Worm (Caenorhabditis elegans) whole organism, late embryonic: ENCODE measurements around the gene nhr-252.

Source experiments
- C08G9.2 ChIP-seq: sonication (generic microtip); optimal IDR thresholded peaks from 2 replicates; lab custom pipeline; 2016; ENCODE audit warnings: mild to moderate bottlenecking, missing genetic modification characterization, moderate library complexity, missing compliant biosample characterization
- C38D4.7 ChIP-seq: fragments of 200-800 bp; sonication (Bioruptor generic); optimal IDR thresholded peaks from 2 replicates; lab custom pipeline; 2018; ENCODE audit warnings: mild to moderate bottlenecking, missing genetic modification characterization, moderate library complexity, missing compliant biosample characterization
- F13H6.1 ChIP-seq: sonication (generic microtip); optimal IDR thresholded peaks from 2 replicates; lab custom pipeline; 2016; ENCODE audit warnings: missing genetic modification characterization, missing compliant biosample characterization
- T23F11.4 ChIP-seq: fragments of 200-800 bp; sonication (Bioruptor generic); optimal IDR thresholded peaks from 2 replicates; lab custom pipeline; 2018; ENCODE audit warnings: mild to moderate bottlenecking, missing genetic modification characterization, missing compliant biosample characterization
- ahr-1 ChIP-seq: sonication (generic microtip); optimal IDR thresholded peaks from 2 replicates; lab custom pipeline; 2016; ENCODE audit warnings: missing genetic modification characterization, missing compliant biosample characterization
- ceh-14 ChIP-seq: sonication (generic microtip); optimal IDR thresholded peaks from 2 replicates; lab custom pipeline; 2016; ENCODE audit warnings: missing genotype, missing genetic modification characterization, missing compliant biosample characterization
- ceh-18 ChIP-seq: sonication (generic microtip); optimal IDR thresholded peaks from 2 replicates; lab custom pipeline; 2016; ENCODE audit warnings: missing genetic modification characterization, missing compliant biosample characterization
- ceh-30 ChIP-seq: fragments of 150-350 bp; optimal IDR thresholded peaks from 2 replicates; lab custom pipeline; 2014; ENCODE audit warnings: missing biosample characterization, missing genetic modification characterization
- ceh-31 ChIP-seq: sonication (generic microtip); optimal IDR thresholded peaks from 2 replicates; lab custom pipeline; 2016; ENCODE audit warnings: missing genetic modification characterization, missing compliant biosample characterization
- che-1 ChIP-seq: sonication (generic microtip); optimal IDR thresholded peaks from 2 replicates; lab custom pipeline; 2016; ENCODE audit warnings: mild to moderate bottlenecking, missing genetic modification characterization, missing compliant biosample characterization
- dve-1 ChIP-seq: sonication (generic microtip); optimal IDR thresholded peaks from 2 replicates; lab custom pipeline; 2017; ENCODE audit warnings: antibody characterized with exemption, mild to moderate bottlenecking, missing genetic modification characterization, missing compliant biosample characterization
- elt-2 ChIP-seq: sonication (generic microtip); optimal IDR thresholded peaks from 2 replicates; lab custom pipeline; 2016; ENCODE audit warnings: missing genetic modification reagents, missing genetic modification characterization, missing compliant biosample characterization
- elt-4 ChIP-seq: sonication (generic microtip); optimal IDR thresholded peaks from 2 replicates; lab custom pipeline; 2016; ENCODE audit warnings: missing genetic modification characterization, missing compliant biosample characterization
- fax-1 ChIP-seq: sonication (generic microtip); optimal IDR thresholded peaks from 2 replicates; lab custom pipeline; 2016; ENCODE audit warnings: missing genotype, missing genetic modification characterization, missing compliant biosample characterization
- fkh-6 ChIP-seq: sonication (generic microtip); optimal IDR thresholded peaks from 2 replicates; lab custom pipeline; 2016; ENCODE audit warnings: missing genetic modification characterization, missing compliant biosample characterization
- gmeb-2 ChIP-seq: sonication (generic microtip); optimal IDR thresholded peaks from 2 replicates; lab custom pipeline; 2016; ENCODE audit warnings: missing genetic modification characterization, inconsistent platforms, missing compliant biosample characterization
- hlh-13 ChIP-seq: fragments of 200-800 bp; sonication (Bioruptor generic); optimal IDR thresholded peaks from 2 replicates; lab custom pipeline; 2018; ENCODE audit warnings: mild to moderate bottlenecking, missing genetic modification characterization, missing compliant biosample characterization
- hlh-15 ChIP-seq: sonication (generic microtip); optimal IDR thresholded peaks from 2 replicates; lab custom pipeline; 2016; ENCODE audit warnings: missing genetic modification characterization, missing compliant biosample characterization
- hlh-30 ChIP-seq: sonication (generic microtip); optimal IDR thresholded peaks from 2 replicates; lab custom pipeline; 2017; ENCODE audit warnings: antibody characterized with exemption, missing genetic modification characterization, missing compliant biosample characterization; ENCODE audit not compliant: insufficient read depth
- hlh-8 ChIP-seq: sonication (generic microtip); optimal IDR thresholded peaks from 2 replicates; lab custom pipeline; 2016; ENCODE audit warnings: missing genotype, missing genetic modification characterization, missing compliant biosample characterization
- lin-11 ChIP-seq: fragments of 200-800 bp; sonication (Bioruptor generic); optimal IDR thresholded peaks from 2 replicates; lab custom pipeline; 2018; ENCODE audit warnings: mild to moderate bottlenecking, missing genetic modification characterization, missing compliant biosample characterization
- madf-2 ChIP-seq: sonication (generic microtip); optimal IDR thresholded peaks from 2 replicates; lab custom pipeline; 2017; ENCODE audit warnings: missing genetic modification characterization, missing compliant biosample characterization
- nfya-1 ChIP-seq: sonication (generic microtip); optimal IDR thresholded peaks from 2 replicates; lab custom pipeline; 2017; ENCODE audit warnings: missing genetic modification characterization, mild to moderate bottlenecking, missing compliant biosample characterization, antibody characterized with exemption, moderate library complexity
- nhr-11 ChIP-seq: fragments of 150-350 bp; optimal IDR thresholded peaks from 2 replicates; lab custom pipeline; 2014; ENCODE audit warnings: missing biosample characterization, missing genetic modification characterization
- odd-2 ChIP-seq: sonication (generic microtip); optimal IDR thresholded peaks from 2 replicates; lab custom pipeline; 2017; ENCODE audit warnings: antibody characterized with exemption, mild to moderate bottlenecking, missing genetic modification characterization, missing compliant biosample characterization
- pat-9 ChIP-seq: fragments of 200-800 bp; sonication (Bioruptor generic); optimal IDR thresholded peaks from 2 replicates; lab custom pipeline; 2018; ENCODE audit warnings: mild to moderate bottlenecking, missing genetic modification characterization, moderate library complexity, missing compliant biosample characterization
- pax-1 ChIP-seq: fragments of 150-350 bp; optimal IDR thresholded peaks from 2 replicates; lab custom pipeline; 2014; ENCODE audit warnings: missing biosample characterization, missing genetic modification characterization
- pros-1 ChIP-seq: fragments of 150-350 bp; optimal IDR thresholded peaks from 2 replicates; lab custom pipeline; 2014; ENCODE audit warnings: missing biosample characterization, missing genetic modification reagents, missing genetic modification characterization
- sdc-2 ChIP-seq: sonication (generic microtip); optimal IDR thresholded peaks from 2 replicates; lab custom pipeline; 2016; ENCODE audit warnings: missing genotype, missing genetic modification characterization, missing compliant biosample characterization
- unc-3 ChIP-seq, 2 experiments: fragments of 200-800 bp in 1 of 2; sonication (Bioruptor generic) in 1 of 2; sonication (generic microtip) in 1 of 2; conservative IDR thresholded peaks in 1 of 2; optimal IDR thresholded peaks in 1 of 2; 2 replicates each; pipeline versions ENCODE4 v1.3.6 to Lab custom; 2016 to 2022; ENCODE audit warnings: missing compliant biosample characterization in 2 of 2, missing genetic modification characterization in 2 of 2, missing genetic modification reagents in 1 of 2
- unc-55 ChIP-seq: sonication (generic microtip); optimal IDR thresholded peaks from 2 replicates; lab custom pipeline; 2017; ENCODE audit warnings: missing biosample characterization, missing genetic modification reagents, missing genetic modification characterization

The nhr-252 gene

ce11 chrV:428844-429243 is 24.4 kb downstream of the nhr-252 start, which contains the start of gene B0554.4:
TSS of gene B0554.4 (plus strand) at chrV:429144.
- TF ChIP-seq F13H6.1 (tag; lab: Kevin White, UChicago) (no peak), gmeb-2 (no peak), che-1 (tag; lab: Kevin White, UChicago) (no peak), ahr-1 (tag; lab: Kevin White, UChicago) (no peak), hlh-13 (GFP tag; lab: Kevin White, UChicago) (no peak), madf-2 (tag; lab: Kevin White, UChicago) (no peak), hlh-8 (no peak), ceh-14 (tag; lab: Kevin White, UChicago) (no peak), nfya-1 (no peak), fkh-6 (tag; lab: Kevin White, UChicago) (no peak), lin-11 (no peak), dve-1 (tag; lab: Kevin White, UChicago) (no peak), pax-1 (tag; lab: Kevin White, UChicago) (no peak), ceh-30 (tag; lab: Kevin White, UChicago) (no peak), unc-3 (GFP tag; conservative IDR thresholded peaks at IDR 0.05; lab: Robert Waterston, UW) (no peak), unc-3 (tag; optimal IDR thresholded peaks at IDR 0.05; lab: Kevin White, UChicago) (no peak), hlh-15 (tag; lab: Kevin White, UChicago) (no peak), nhr-11 (tag; lab: Kevin White, UChicago) (no peak), odd-2 (tag; lab: Kevin White, UChicago) (no peak), T23F11.4 (GFP tag; lab: Kevin White, UChicago) (no peak)

ce11 chrV:432991-433390 is 28.6 kb downstream of the nhr-252 start:
- no peak for TF ChIP-seq hlh-13 (GFP tag; lab: Kevin White, UChicago)
- no peak for TF ChIP-seq pat-9 (tag; lab: Kevin White, UChicago)

ce11 chrV:433898-434297 is 29.5 kb downstream of the nhr-252 start, which contains the start of gene B0554.2:
TSS of gene B0554.2 (plus strand) at chrV:434198.
- TF ChIP-seq ceh-18 (tag; lab: Kevin White, UChicago), result no peak
- TF ChIP-seq elt-4 (tag; lab: Kevin White, UChicago), result no peak
- TF ChIP-seq hlh-8, result no peak
- TF ChIP-seq C08G9.2, result no peak
- TF ChIP-seq unc-55 (GFP tag; lab: Kevin White, UChicago), result no peak

ce11 chrV:438094-438493 is 33.7 kb downstream of the nhr-252 start, which contains the start of gene B0554.1:
TSS of gene B0554.1 (plus strand) at chrV:438394.
- no peak for TF ChIP-seq fax-1
- TF ChIP-seq hlh-30 (tag; lab: Kevin White, UChicago), result no peak
- TF ChIP-seq che-1 (tag; lab: Kevin White, UChicago), result no peak

ce11 chrV:439183-439749 is 34.8 kb downstream of the nhr-252 start:
- TF ChIP-seq elt-2 (tag; lab: Kevin White, UChicago) (no peak), fkh-6 (tag; lab: Kevin White, UChicago) (no peak), C38D4.7 (GFP tag; lab: Kevin White, UChicago) (no peak), nfya-1 (no peak)

ce11 chrV:440923-441322 is 36.5 kb downstream of the nhr-252 start, which contains the start of gene B0554.7:
TSS of gene B0554.7 (minus strand) at chrV:441023.
- no peak for TF ChIP-seq T23F11.4 (GFP tag; lab: Kevin White, UChicago)
- TF ChIP-seq sdc-2 (tag; lab: Kevin White, UChicago), result no peak
- TF ChIP-seq ceh-31, result no peak
- no peak for TF ChIP-seq pros-1 (tag; lab: Kevin White, UChicago)
- TF ChIP-seq F13H6.1 (tag; lab: Kevin White, UChicago), result no peak
- TF ChIP-seq fkh-6 (tag; lab: Kevin White, UChicago), result no peak
- TF ChIP-seq fax-1, result no peak
- TF ChIP-seq nhr-11 (tag; lab: Kevin White, UChicago), result no peak
- TF ChIP-seq hlh-30 (tag; lab: Kevin White, UChicago), result no peak
